Worm (Caenorhabditis elegans) whole organism, young adult: ENCODE results near the gene hmp-1.
"Not testable (repeated sequence)": the region's sequence is repeated elsewhere in the genome, so short reads cannot be mapped to it uniquely, and the experiment has no call there.

Experiments
- C06A6.2 ChIP-seq: fragments of 200-800 bp; sonication (Bioruptor generic); conservative IDR thresholded peaks from 2 replicates; pipeline ENCODE4 v1.3.6; 2022; ENCODE audit warnings: missing genetic modification characterization, missing compliant biosample characterization
- F52B5.7 ChIP-seq: sonication (generic microtip); optimal IDR thresholded peaks from 2 replicates; lab custom pipeline; 2016; ENCODE audit warnings: mild to moderate bottlenecking, missing genetic modification characterization, missing compliant biosample characterization
- K11D2.4 ChIP-seq: fragments of 200-800 bp; sonication (Bioruptor generic); IDR thresholded peaks from 2 replicates; pipeline ENCODE4 v1.3.6; 2022; ENCODE audit warnings: missing genetic modification reagents, missing genetic modification characterization, missing compliant biosample characterization
- T07F8.4 ChIP-seq: sonication (generic microtip); optimal IDR thresholded peaks from 2 replicates; lab custom pipeline; 2016; ENCODE audit warnings: mild to moderate bottlenecking, missing genetic modification characterization, moderate library complexity, missing compliant biosample characterization
- T26A5.8 ChIP-seq: sonication (generic microtip); optimal IDR thresholded peaks from 2 replicates; lab custom pipeline; 2016; ENCODE audit warnings: missing genetic modification characterization, missing compliant biosample characterization
- Y56A3A.18 ChIP-seq: fragments of 200-800 bp; sonication (Bioruptor generic); IDR thresholded peaks from 2 replicates; pipeline ENCODE4 v1.3.6; 2022; ENCODE audit warnings: missing genetic modification reagents, missing genetic modification characterization, missing compliant biosample characterization
- Y95B8A.8 ChIP-seq: fragments of 200-800 bp; sonication (Bioruptor generic); IDR thresholded peaks from 2 replicates; pipeline ENCODE4 v1.3.6; 2022; ENCODE audit warnings: missing genetic modification reagents, missing genetic modification characterization, missing compliant biosample characterization
- ZK185.1 ChIP-seq: sonication (generic microtip); optimal IDR thresholded peaks from 2 replicates; lab custom pipeline; 2016; ENCODE audit warnings: mild to moderate bottlenecking, missing genetic modification characterization, missing compliant biosample characterization; ENCODE audit not compliant: poor library complexity, severe bottlenecking
- ama-1 ChIP-seq, 3 experiments: fragments of 150-350 bp in 1 of 3; sonication (generic microtip) in 2 of 3; optimal IDR thresholded peaks; 2 replicates each; lab custom pipeline; 2014 to 2018; ENCODE audit warnings: missing biosample characterization in 2 of 3, missing genetic modification characterization in 2 of 3, missing genetic modification reagents in 2 of 3
- aptf-2 ChIP-seq: fragments of 200-800 bp; sonication (Bioruptor generic); conservative IDR thresholded peaks from 2 replicates; pipeline ENCODE4 v1.3.6; 2022; ENCODE audit warnings: missing genetic modification reagents, missing genetic modification characterization, missing compliant biosample characterization
- atf-7 ChIP-seq: sonication (generic microtip); optimal IDR thresholded peaks from 2 replicates; lab custom pipeline; 2017; ENCODE audit warnings: mild to moderate bottlenecking, missing genetic modification characterization, missing compliant biosample characterization
- attf-5 ChIP-seq: fragments of 200-800 bp; sonication (Bioruptor generic); optimal IDR thresholded peaks from 2 replicates; lab custom pipeline; 2018; ENCODE audit warnings: mild to moderate bottlenecking, missing genetic modification characterization, missing compliant biosample characterization
- cebp-2 ChIP-seq: fragments of 200-800 bp; sonication (Bioruptor generic); IDR thresholded peaks from 2 replicates; pipeline ENCODE4 v1.3.6; 2022; ENCODE audit warnings: missing genetic modification characterization, missing compliant biosample characterization
- ceh-100 ChIP-seq: fragments of 200-800 bp; sonication (Bioruptor generic); IDR thresholded peaks from 2 replicates; pipeline ENCODE4 v1.3.6; 2022; ENCODE audit warnings: missing genetic modification reagents, missing genetic modification characterization, missing compliant biosample characterization
- ceh-40 ChIP-seq: fragments of 200-800 bp; sonication (Bioruptor generic); IDR thresholded peaks from 2 replicates; pipeline ENCODE4 v1.3.6; 2022; ENCODE audit warnings: missing genetic modification characterization, missing compliant biosample characterization
- ceh-79 ChIP-seq: sonication (generic microtip); optimal IDR thresholded peaks from 2 replicates; lab custom pipeline; 2017; ENCODE audit warnings: mild to moderate bottlenecking, missing genetic modification characterization, missing compliant biosample characterization
- chd-7 ChIP-seq: sonication (generic microtip); optimal IDR thresholded peaks from 2 replicates; lab custom pipeline; 2016; ENCODE audit warnings: mild to moderate bottlenecking, missing genetic modification characterization, moderate library complexity, missing compliant biosample characterization
- die-1 ChIP-seq: sonication (generic microtip); optimal IDR thresholded peaks from 2 replicates; lab custom pipeline; 2016; ENCODE audit warnings: missing genotype, mild to moderate bottlenecking, missing genetic modification characterization, missing compliant biosample characterization
- dox-1 ChIP-seq: fragments of 200-800 bp; sonication (Bioruptor generic); IDR thresholded peaks from 2 replicates; pipeline ENCODE4 v1.3.6; 2022; ENCODE audit warnings: missing genetic modification reagents, missing genetic modification characterization, missing compliant biosample characterization
- dpl-1 ChIP-seq: fragments of 150-350 bp; optimal IDR thresholded peaks from 2 replicates; lab custom pipeline; 2014; ENCODE audit warnings: missing biosample characterization, missing genetic modification reagents, missing genetic modification characterization
- egl-44 ChIP-seq: fragments of 200-800 bp; sonication (Bioruptor generic); IDR thresholded peaks from 2 replicates; pipeline ENCODE4 v1.3.6; 2022; ENCODE audit warnings: missing genetic modification reagents, missing genetic modification characterization, missing compliant biosample characterization
- ekl-4 ChIP-seq: fragments of 200-800 bp; sonication (Bioruptor generic); IDR thresholded peaks from 2 replicates; pipeline ENCODE4 v1.3.6; 2022; ENCODE audit warnings: missing genetic modification reagents, missing genetic modification characterization, missing compliant biosample characterization
- ets-4 ChIP-seq: fragments of 200-800 bp; sonication (Bioruptor generic); optimal IDR thresholded peaks from 2 replicates; lab custom pipeline; 2018; ENCODE audit warnings: mild to moderate bottlenecking, missing genetic modification characterization, missing compliant biosample characterization
- let-526 ChIP-seq: fragments of 200-800 bp; sonication (Bioruptor generic); IDR thresholded peaks from 2 replicates; pipeline ENCODE4 v1.3.6; 2022; ENCODE audit warnings: missing genetic modification reagents, missing genetic modification characterization, missing compliant biosample characterization
- lin-26 ChIP-seq: fragments of 200-800 bp; sonication (Bioruptor generic); IDR thresholded peaks from 2 replicates; pipeline ENCODE4 v1.3.6; 2022; ENCODE audit warnings: missing genetic modification reagents, missing genetic modification characterization, missing compliant biosample characterization
- lin-40 ChIP-seq: sonication (generic microtip); optimal IDR thresholded peaks from 2 replicates; lab custom pipeline; 2016; ENCODE audit warnings: missing genetic modification characterization, mild to moderate bottlenecking, missing compliant biosample characterization, missing genotype, missing genetic modification reagents
- lsl-1 ChIP-seq: fragments of 200-800 bp; sonication (Bioruptor generic); optimal IDR thresholded peaks from 2 replicates; lab custom pipeline; 2018; ENCODE audit warnings: mild to moderate bottlenecking, missing genetic modification characterization, moderate library complexity, missing compliant biosample characterization
- madf-10 ChIP-seq: sonication (generic microtip); optimal IDR thresholded peaks from 2 replicates; lab custom pipeline; 2016; ENCODE audit warnings: mild to moderate bottlenecking, missing genetic modification characterization, missing compliant biosample characterization
- madf-3 ChIP-seq: fragments of 200-800 bp; sonication (Bioruptor generic); IDR thresholded peaks from 2 replicates; pipeline ENCODE4 v1.3.6; 2022; ENCODE audit warnings: missing genetic modification reagents, missing genetic modification characterization, missing compliant biosample characterization
- madf-6 ChIP-seq: fragments of 200-800 bp; sonication (Bioruptor generic); IDR thresholded peaks from 2 replicates; pipeline ENCODE4 v1.3.6; 2022; ENCODE audit warnings: missing genetic modification reagents, missing genetic modification characterization, missing compliant biosample characterization
- nfyb-1 ChIP-seq: fragments of 200-800 bp; sonication (Bioruptor generic); IDR thresholded peaks from 2 replicates; pipeline ENCODE4 v1.3.6; 2022; ENCODE audit warnings: missing genetic modification reagents, missing genetic modification characterization, missing compliant biosample characterization
- nhr-27 ChIP-seq: fragments of 200-800 bp; sonication (Bioruptor generic); optimal IDR thresholded peaks from 2 replicates; lab custom pipeline; 2018; ENCODE audit warnings: mild to moderate bottlenecking, missing genetic modification characterization, moderate library complexity, missing compliant biosample characterization
- nhr-80 ChIP-seq: sonication (generic microtip); optimal IDR thresholded peaks from 2 replicates; lab custom pipeline; 2016; ENCODE audit warnings: missing genetic modification characterization, missing compliant biosample characterization
- pha-4 ChIP-seq: fragments of 150-350 bp; sonication (generic microtip); optimal IDR thresholded peaks from 2 replicates; lab custom pipeline; 2014; ENCODE audit warnings: missing biosample characterization, missing genetic modification reagents, missing genetic modification characterization
- rcor-1 ChIP-seq: fragments of 200-800 bp; sonication (Bioruptor generic); IDR thresholded peaks from 2 replicates; pipeline ENCODE4 v1.3.6; 2022; ENCODE audit warnings: missing genetic modification reagents, missing genetic modification characterization, missing compliant biosample characterization
- rpc-1 ChIP-seq, 2 experiments: fragments of 150-350 bp in 1 of 2; sonication (generic microtip) in 1 of 2; optimal IDR thresholded peaks; 2 replicates each; lab custom pipeline; 2014 to 2018; ENCODE audit warnings: missing biosample characterization in 1 of 2, missing genetic modification characterization in 1 of 2, missing genetic modification reagents in 1 of 2, missing genotype in 1 of 2
- snpc-4 ChIP-seq, 5 experiments: fragments of 150-350 bp in 1 of 5; sonication (generic microtip) in 4 of 5; optimal IDR thresholded peaks; 2 replicates each; lab custom pipeline; 2014 to 2018; ENCODE audit warnings: missing genetic modification characterization in 5 of 5, missing biosample characterization in 3 of 5, antibody characterized with exemption in 2 of 5, mild to moderate bottlenecking in 2 of 5, missing compliant biosample characterization in 2 of 5, missing genotype in 2 of 5, moderate library complexity in 2 of 5, missing genetic modification reagents in 1 of 5
- tbp1 ChIP-seq: fragments of 200-800 bp; sonication (Bioruptor generic); optimal IDR thresholded peaks from 2 replicates; lab custom pipeline; 2018; ENCODE audit warnings: mild to moderate bottlenecking, missing genetic modification characterization, missing compliant biosample characterization
- tlf-1 ChIP-seq: fragments of 200-800 bp; sonication (Bioruptor generic); optimal IDR thresholded peaks from 2 replicates; lab custom pipeline; 2018; ENCODE audit warnings: mild to moderate bottlenecking, missing genetic modification characterization, missing compliant biosample characterization
- unc-130 ChIP-seq: sonication (generic microtip); optimal IDR thresholded peaks from 2 replicates; lab custom pipeline; 2016; ENCODE audit warnings: missing genetic modification reagents, missing genetic modification characterization, missing compliant biosample characterization
- unc-62 ChIP-seq: fragments of 150-350 bp; optimal IDR thresholded peaks from 2 replicates; lab custom pipeline; 2014; ENCODE audit warnings: missing biosample characterization, missing genetic modification reagents, missing genetic modification characterization
- ztf-22 ChIP-seq: fragments of 200-800 bp; sonication (Bioruptor generic); optimal IDR thresholded peaks from 2 replicates; lab custom pipeline; 2018; ENCODE audit warnings: mild to moderate bottlenecking, missing genetic modification characterization, moderate library complexity, missing compliant biosample characterization
- ztf-25 ChIP-seq: fragments of 200-800 bp; sonication (Bioruptor generic); IDR thresholded peaks from 2 replicates; pipeline ENCODE4 v1.3.6; 2022; ENCODE audit warnings: missing genetic modification reagents, missing genetic modification characterization, missing compliant biosample characterization
- ztf-6 ChIP-seq: fragments of 200-800 bp; sonication (Bioruptor generic); IDR thresholded peaks from 2 replicates; pipeline ENCODE4 v1.3.6; 2022; ENCODE audit warnings: missing genetic modification reagents, missing genetic modification characterization, missing compliant biosample characterization

hmp-1 gene

DNA sequence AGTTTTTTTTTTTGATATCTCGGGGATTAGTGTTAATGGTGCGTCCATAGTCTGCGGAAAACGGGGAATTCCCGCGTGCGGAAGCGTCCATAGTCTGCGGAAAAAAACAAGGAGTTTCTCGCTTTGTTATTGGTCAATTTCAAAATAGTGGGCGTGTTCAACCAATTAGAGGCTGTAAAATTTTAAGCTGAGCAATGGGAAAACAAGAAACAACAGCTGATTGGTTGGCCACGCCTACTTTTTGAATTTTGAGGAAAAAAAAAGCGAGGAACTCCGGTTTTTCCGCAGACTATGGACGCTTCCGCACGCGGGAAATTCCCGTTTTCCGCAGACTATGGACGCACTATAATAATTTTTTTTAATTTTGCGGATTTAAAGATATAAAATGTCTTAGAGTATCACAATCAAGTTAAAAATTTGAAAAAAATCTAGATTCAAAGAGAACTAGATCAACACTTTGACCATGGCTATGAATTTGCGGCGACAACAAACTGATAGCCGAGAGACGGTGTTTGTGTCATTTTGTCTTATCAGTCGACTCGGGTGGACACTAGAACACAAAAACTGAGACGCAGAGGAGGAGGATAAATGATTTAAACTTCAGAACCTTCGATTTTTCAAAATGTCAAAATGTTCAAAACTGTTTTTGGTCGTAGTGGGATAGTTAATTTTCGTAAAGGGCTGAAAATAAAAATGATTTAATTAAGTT, 22.4 kb upstream of the hmp-1 start:
- TF ChIP-seq K11D2.4 (GFP tag; lab: Robert Waterston, UW), result 0 out of 2 replicates have a peak, but pooled peaks have one; percentile 28
- TF ChIP-seq ama-1 (optimal IDR thresholded peaks at IDR 0.05; lab: Kevin White, UChicago), result peak; percentile 45
- not testable (repeated sequence) for TF ChIP-seq ama-1 (GFP tag; optimal IDR thresholded peaks at IDR 0.05; lab: Kevin White, UChicago)
- TF ChIP-seq nfyb-1 (GFP tag; lab: Robert Waterston, UW), result peak; percentile 72
- TF ChIP-seq, all 124 proteins: peak for 3; not testable (repeated sequence) for 121

DNA sequence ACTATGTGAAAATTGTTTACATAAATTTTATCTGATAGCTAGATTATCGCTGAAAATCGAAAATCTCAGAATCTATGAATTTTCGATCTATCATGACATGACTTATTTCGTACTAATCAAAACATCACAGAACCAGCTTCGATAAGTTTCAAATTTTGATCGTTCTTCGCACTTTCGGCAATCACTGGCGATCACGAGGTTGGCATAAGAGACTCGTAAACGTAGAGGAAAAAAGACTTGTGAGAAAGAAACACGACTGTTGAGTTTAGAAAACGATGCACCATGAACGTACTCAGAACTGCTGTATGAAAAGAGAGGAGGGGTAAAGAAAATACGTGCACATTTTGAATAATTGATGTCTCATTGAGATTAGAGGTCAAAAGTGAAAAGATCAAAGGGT, 21.7 kb upstream of the hmp-1 start:
- TF ChIP-seq ceh-40 (GFP tag; lab: Robert Waterston, UW) (no peak), unc-130 (GFP tag; lab: Kevin White, UChicago) (no peak), pha-4 (tag; lab: Kevin White, UChicago) (peak; percentile 62), aptf-2 (GFP tag; lab: Robert Waterston, UW) (no peak), nhr-80 (peak; percentile 65), C06A6.2 (GFP tag; lab: Robert Waterston, UW) (0 out of 2 replicates have a peak, but pooled peaks have one; percentile 14), let-526 (GFP tag; lab: Robert Waterston, UW) (peak; percentile 72; the same call in 1 of the 2 replicates), nfyb-1 (GFP tag; lab: Robert Waterston, UW) (peak; percentile 71), lsl-1 (GFP tag; lab: Kevin White, UChicago) (no peak), attf-5 (GFP tag; lab: Kevin White, UChicago) (peak; percentile 60), Y95B8A.8 (GFP tag; lab: Robert Waterston, UW) (peak; percentile 25; the same call in 1 of the 2 replicates), egl-44 (GFP tag; lab: Robert Waterston, UW) (peak; percentile 77), ets-4 (peak; percentile 28), atf-7 (tag; lab: Kevin White, UChicago) (peak; percentile 53), snpc-4 (GFP tag; optimal IDR thresholded peaks at IDR 0.05; lab: Kevin White, UChicago) (no peak), snpc-4 (tag; optimal IDR thresholded peaks at IDR 0.05; lab: Kevin White, UChicago) (peak in 2 of 4 experiments; percentile 17 to 22), T26A5.8 (no peak), lin-26 (GFP tag; lab: Robert Waterston, UW) (0 out of 2 replicates have a peak, but pooled peaks have one; percentile 17), rpc-1 (optimal IDR thresholded peaks at IDR 0.05; lab: Kevin White, UChicago) (no peak), rpc-1 (tag; optimal IDR thresholded peaks at IDR 0.05; lab: Kevin White, UChicago) (no peak), unc-62 (GFP tag; lab: Kevin White, UChicago) (peak; percentile 3), rcor-1 (GFP tag; lab: Robert Waterston, UW) (0 out of 2 replicates have a peak, but pooled peaks have one; percentile 18), dpl-1 (GFP tag; lab: Kevin White, UChicago) (no peak), F52B5.7 (tag; lab: Kevin White, UChicago) (peak; percentile 46), madf-10 (peak; percentile 45), madf-3 (GFP tag; lab: Robert Waterston, UW) (no peak), tlf-1 (GFP tag; lab: Kevin White, UChicago) (peak; percentile 65), tbp1 (peak; percentile 57), ZK185.1 (peak; percentile 38), dox-1 (no peak), ceh-79 (tag; lab: Kevin White, UChicago) (no peak), ztf-25 (no peak), ceh-100 (GFP tag; lab: Robert Waterston, UW) (no peak), nhr-27 (tag; lab: Kevin White, UChicago) (no peak), chd-7 (tag; lab: Kevin White, UChicago) (peak; percentile 59), ztf-22 (GFP tag; lab: Kevin White, UChicago) (no peak), die-1 (tag; lab: Kevin White, UChicago) (no peak), ztf-6 (GFP tag; lab: Robert Waterston, UW) (no peak), lin-40 (tag; lab: Kevin White, UChicago) (peak; percentile 57), madf-6 (GFP tag; lab: Robert Waterston, UW) (no peak; the same call in 1 of the 2 replicates), ekl-4 (peak; percentile 36; the same call in 1 of the 2 replicates), K11D2.4 (GFP tag; lab: Robert Waterston, UW) (no peak), T07F8.4 (tag; lab: Kevin White, UChicago) (no peak), cebp-2 (GFP tag; lab: Robert Waterston, UW) (no peak), Y56A3A.18 (no peak)
